Worm (Caenorhabditis elegans) whole organism, young adult: ENCODE measurements around the gene fbxc-20.

Experiments
- B0261.1 ChIP-seq: sonication (generic microtip); optimal IDR thresholded peaks from 2 replicates; lab custom pipeline; 2016; ENCODE audit warnings: mild to moderate bottlenecking, missing genetic modification characterization, moderate library complexity, missing compliant biosample characterization
- C06A6.2 ChIP-seq: fragments of 200-800 bp; sonication (Bioruptor generic); conservative IDR thresholded peaks from 2 replicates; pipeline ENCODE4 v1.3.6; 2022; ENCODE audit warnings: missing genetic modification characterization, missing compliant biosample characterization
- F10E7.11 ChIP-seq: sonication (generic microtip); optimal IDR thresholded peaks from 2 replicates; lab custom pipeline; 2017; ENCODE audit warnings: mild to moderate bottlenecking, missing genetic modification characterization, moderate library complexity, missing compliant biosample characterization
- ama-1 ChIP-seq, 3 experiments: fragments of 150-350 bp in 1 of 3; sonication (generic microtip) in 2 of 3; optimal IDR thresholded peaks; 2 replicates each; lab custom pipeline; 2014 to 2018; ENCODE audit warnings: missing biosample characterization in 2 of 3, missing genetic modification characterization in 2 of 3, missing genetic modification reagents in 2 of 3
- atf-7 ChIP-seq: sonication (generic microtip); optimal IDR thresholded peaks from 2 replicates; lab custom pipeline; 2017; ENCODE audit warnings: mild to moderate bottlenecking, missing genetic modification characterization, missing compliant biosample characterization
- ceh-79 ChIP-seq: sonication (generic microtip); optimal IDR thresholded peaks from 2 replicates; lab custom pipeline; 2017; ENCODE audit warnings: mild to moderate bottlenecking, missing genetic modification characterization, missing compliant biosample characterization
- egrh-3 ChIP-seq: fragments of 200-800 bp; sonication (Bioruptor generic); IDR thresholded peaks from 2 replicates; pipeline ENCODE4 v1.3.6; 2022; ENCODE audit warnings: missing genetic modification reagents, missing genetic modification characterization, missing compliant biosample characterization
- hmg-1.2 ChIP-seq: fragments of 200-800 bp; sonication (Bioruptor generic); IDR thresholded peaks from 2 replicates; pipeline ENCODE4 v1.3.6; 2022; ENCODE audit warnings: missing genetic modification reagents, missing genetic modification characterization, missing compliant biosample characterization
- lir-1 ChIP-seq: fragments of 200-800 bp; sonication (Bioruptor generic); conservative IDR thresholded peaks from 2 replicates; pipeline ENCODE4 v1.3.6; 2022; ENCODE audit warnings: missing genetic modification reagents, missing genetic modification characterization, missing compliant biosample characterization
- lsy-27 ChIP-seq: sonication (generic microtip); optimal IDR thresholded peaks from 2 replicates; lab custom pipeline; 2017; ENCODE audit warnings: missing genetic modification characterization, mild to moderate bottlenecking, missing compliant biosample characterization, antibody characterized with exemption, missing genotype, borderline replicate concordance; ENCODE audit not compliant: insufficient read depth
- unc-130 ChIP-seq: sonication (generic microtip); optimal IDR thresholded peaks from 2 replicates; lab custom pipeline; 2016; ENCODE audit warnings: missing genetic modification reagents, missing genetic modification characterization, missing compliant biosample characterization
- ztf-18 ChIP-seq: sonication (generic microtip); optimal IDR thresholded peaks from 2 replicates; lab custom pipeline; 2016; ENCODE audit warnings: missing genotype, mild to moderate bottlenecking, missing genetic modification characterization, missing compliant biosample characterization
- ztf-22 ChIP-seq: fragments of 200-800 bp; sonication (Bioruptor generic); optimal IDR thresholded peaks from 2 replicates; lab custom pipeline; 2018; ENCODE audit warnings: mild to moderate bottlenecking, missing genetic modification characterization, moderate library complexity, missing compliant biosample characterization

DNA sequence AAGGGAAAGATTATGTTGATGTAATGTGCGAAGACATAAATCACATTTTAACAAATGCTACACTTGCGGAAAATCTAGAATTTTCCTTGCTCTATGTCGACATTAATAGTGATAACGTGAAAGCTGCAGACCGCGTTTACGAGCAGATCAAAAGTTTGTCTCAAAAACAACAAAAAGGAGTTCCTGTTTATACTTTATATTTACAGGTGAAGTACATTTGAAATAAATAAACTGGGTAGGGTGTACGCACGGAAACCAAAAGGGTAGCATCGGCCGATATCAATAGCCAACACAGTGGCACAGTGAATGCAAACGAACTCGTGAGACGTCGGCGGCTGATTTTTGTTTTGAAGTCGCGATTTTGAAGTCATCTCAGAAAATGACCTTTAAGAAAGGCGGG lies 3.5 kb downstream of the fbxc-20 start:
- TF ChIP-seq unc-130 (GFP tag; lab: Kevin White, UChicago) (no peak), lsy-27 (tag; lab: Kevin White, UChicago) (no peak), egrh-3 (GFP tag; lab: Robert Waterston, UW) (no peak), atf-7 (no peak), hmg-1.2 (GFP tag; lab: Robert Waterston, UW) (no peak), ceh-79 (tag; lab: Kevin White, UChicago) (no peak), B0261.1 (no peak), ztf-22 (GFP tag; lab: Kevin White, UChicago) (no peak), F10E7.11 (tag; lab: Kevin White, UChicago) (no peak), ztf-18 (no peak), C06A6.2 (no peak), lir-1 (GFP tag; lab: Robert Waterston, UW) (no peak), ama-1 (optimal IDR thresholded peaks at IDR 0.05; lab: Kevin White, UChicago) (no peak), ama-1 (GFP tag; optimal IDR thresholded peaks at IDR 0.05; lab: Kevin White, UChicago) (no peak)
